Worm (Caenorhabditis elegans) whole organism, L2 larva: ENCODE measurements around the gene cic-1.

Source experiments
- C34F6.9 ChIP-seq: fragments of 150-350 bp; optimal IDR thresholded peaks from 2 replicates; lab custom pipeline; 2014; ENCODE audit warnings: missing biosample characterization, missing genetic modification characterization
- F13H6.1 ChIP-seq: sonication (generic microtip); optimal IDR thresholded peaks from 2 replicates; lab custom pipeline; 2016; ENCODE audit warnings: missing genetic modification characterization, missing compliant biosample characterization
- R02D3.7 ChIP-seq: fragments of 150-350 bp; optimal IDR thresholded peaks from 2 replicates; lab custom pipeline; 2014; ENCODE audit warnings: missing biosample characterization, missing genetic modification characterization
- Y55F3AM.14 ChIP-seq: fragments of 200-800 bp; sonication (Bioruptor generic); optimal IDR thresholded peaks from 2 replicates; lab custom pipeline; 2018; ENCODE audit warnings: mild to moderate bottlenecking, missing genetic modification characterization, missing compliant biosample characterization
- ZK546.5 ChIP-seq: sonication (generic microtip); optimal IDR thresholded peaks from 2 replicates; lab custom pipeline; 2017; ENCODE audit warnings: missing biosample characterization, missing genetic modification characterization
- alr-1 ChIP-seq: fragments of 150-350 bp; optimal IDR thresholded peaks from 2 replicates; lab custom pipeline; 2014; ENCODE audit warnings: missing biosample characterization, missing genetic modification characterization
- aly-2 ChIP-seq: fragments of 150-350 bp; optimal IDR thresholded peaks from 2 replicates; lab custom pipeline; 2014; ENCODE audit warnings: missing biosample characterization, missing genetic modification characterization
- ama-1 ChIP-seq: fragments of 150-350 bp; optimal IDR thresholded peaks from 2 replicates; lab custom pipeline; 2018; ENCODE audit warnings: inconsistent platforms
- blmp-1 ChIP-seq: sonication (generic microtip); optimal IDR thresholded peaks from 2 replicates; lab custom pipeline; 2017; ENCODE audit warnings: missing genetic modification characterization, mild to moderate bottlenecking, missing compliant biosample characterization, antibody characterized with exemption, moderate library complexity; ENCODE audit not compliant: insufficient read depth
- ceh-16 ChIP-seq: fragments of 150-350 bp; optimal IDR thresholded peaks from 2 replicates; lab custom pipeline; 2014; ENCODE audit warnings: missing biosample characterization, missing genetic modification characterization
- ceh-82 ChIP-seq: fragments of 150-350 bp; optimal IDR thresholded peaks from 2 replicates; lab custom pipeline; 2014; ENCODE audit warnings: missing biosample characterization, missing genetic modification characterization
- crh-2 ChIP-seq: sonication (generic microtip); optimal IDR thresholded peaks from 2 replicates; lab custom pipeline; 2017; ENCODE audit warnings: missing biosample characterization, missing genetic modification characterization
- dmd-4 ChIP-seq: sonication (generic microtip); optimal IDR thresholded peaks from 2 replicates; lab custom pipeline; 2017; ENCODE audit warnings: missing biosample characterization, missing genetic modification characterization
- egl-27 ChIP-seq: sonication (generic microtip); optimal IDR thresholded peaks from 3 replicates; lab custom pipeline; 2017; ENCODE audit warnings: missing biosample characterization, missing genetic modification reagents, missing genetic modification characterization
- elt-1 ChIP-seq: fragments of 150-350 bp; optimal IDR thresholded peaks from 2 replicates; lab custom pipeline; 2014; ENCODE audit warnings: missing biosample characterization, missing genetic modification characterization
- elt-3 ChIP-seq: sonication (generic microtip); optimal IDR thresholded peaks from 2 replicates; lab custom pipeline; 2017; ENCODE audit warnings: missing biosample characterization, missing genetic modification characterization
- fos-1 ChIP-seq: fragments of 150-350 bp; optimal IDR thresholded peaks from 2 replicates; lab custom pipeline; 2014; ENCODE audit warnings: missing biosample characterization, missing genetic modification characterization
- gmeb-1 ChIP-seq: fragments of 150-350 bp; optimal IDR thresholded peaks from 2 replicates; lab custom pipeline; 2014; ENCODE audit warnings: missing biosample characterization, missing genetic modification characterization
- lin-11 ChIP-seq: fragments of 150-350 bp; sonication (generic microtip); optimal IDR thresholded peaks from 2 replicates; lab custom pipeline; 2014; ENCODE audit warnings: missing biosample characterization, missing genetic modification characterization, inconsistent platforms, mixed read lengths
- lin-13 ChIP-seq: fragments of 150-350 bp; optimal IDR thresholded peaks from 2 replicates; lab custom pipeline; 2014; ENCODE audit warnings: missing biosample characterization, missing genetic modification reagents, missing genetic modification characterization
- lin-39 ChIP-seq: fragments of 150-350 bp; optimal IDR thresholded peaks from 2 replicates; lab custom pipeline; 2014; ENCODE audit warnings: missing biosample characterization, missing genetic modification reagents, missing genetic modification characterization
- lsy-2 ChIP-seq, 2 experiments: fragments of 150-350 bp in 1 of 2; sonication (generic microtip) in 1 of 2; optimal IDR thresholded peaks; 2 replicates each; lab custom pipeline; 2014 to 2017; ENCODE audit warnings: missing biosample characterization in 2 of 2, missing genetic modification characterization in 2 of 2
- mab-5 ChIP-seq: fragments of 150-350 bp; optimal IDR thresholded peaks from 2 replicates; lab custom pipeline; 2014; ENCODE audit warnings: missing biosample characterization, missing genetic modification characterization
- mbf-1 ChIP-seq: sonication (generic microtip); optimal IDR thresholded peaks from 2 replicates; lab custom pipeline; 2017; ENCODE audit warnings: missing biosample characterization, missing genetic modification characterization
- mdl-1 ChIP-seq, 2 experiments: fragments of 150-350 bp in 1 of 2; sonication (generic microtip) in 1 of 2; optimal IDR thresholded peaks; 2 replicates each; lab custom pipeline; 2017; ENCODE audit warnings: missing biosample characterization in 2 of 2, missing genetic modification characterization in 2 of 2
- nhr-10 ChIP-seq: sonication (generic microtip); optimal IDR thresholded peaks from 2 replicates; lab custom pipeline; 2017; ENCODE audit warnings: missing biosample characterization, missing genetic modification characterization
- nhr-11 ChIP-seq: fragments of 150-350 bp; optimal IDR thresholded peaks from 2 replicates; lab custom pipeline; 2014; ENCODE audit warnings: missing biosample characterization, missing genetic modification characterization
- nhr-12 ChIP-seq: fragments of 150-350 bp; optimal IDR thresholded peaks from 2 replicates; lab custom pipeline; 2014; ENCODE audit warnings: missing biosample characterization, missing genetic modification characterization
- nhr-129 ChIP-seq: fragments of 150-350 bp; optimal IDR thresholded peaks from 2 replicates; lab custom pipeline; 2014; ENCODE audit warnings: missing biosample characterization, missing genetic modification characterization
- nhr-21 ChIP-seq: fragments of 150-350 bp; optimal IDR thresholded peaks from 2 replicates; lab custom pipeline; 2014; ENCODE audit warnings: missing biosample characterization, missing genetic modification characterization
- nhr-23 ChIP-seq: fragments of 150-350 bp; optimal IDR thresholded peaks from 2 replicates; lab custom pipeline; 2014; ENCODE audit warnings: missing biosample characterization, missing genetic modification reagents, missing genetic modification characterization
- nhr-237 ChIP-seq: fragments of 150-350 bp; optimal IDR thresholded peaks from 2 replicates; lab custom pipeline; 2014; ENCODE audit warnings: missing biosample characterization, missing genetic modification characterization
- nhr-25 ChIP-seq: fragments of 150-350 bp; sonication (generic microtip); optimal IDR thresholded peaks from 3 replicates; lab custom pipeline; 2014; ENCODE audit warnings: missing biosample characterization, missing genetic modification characterization
- nhr-6 ChIP-seq: fragments of 150-350 bp; optimal IDR thresholded peaks from 2 replicates; lab custom pipeline; 2014; ENCODE audit warnings: missing biosample characterization, missing genetic modification characterization
- nhr-77 ChIP-seq: fragments of 150-350 bp; optimal IDR thresholded peaks from 2 replicates; lab custom pipeline; 2014; ENCODE audit warnings: missing biosample characterization, missing genetic modification characterization
- peb-1 ChIP-seq: fragments of 150-350 bp; optimal IDR thresholded peaks from 2 replicates; lab custom pipeline; 2014; ENCODE audit warnings: missing biosample characterization, missing genetic modification characterization
- sem-4 ChIP-seq: fragments of 150-350 bp; optimal IDR thresholded peaks from 2 replicates; lab custom pipeline; 2014; ENCODE audit warnings: missing biosample characterization, missing genetic modification reagents, missing genetic modification characterization
- skn-1 ChIP-seq: sonication (generic microtip); optimal IDR thresholded peaks from 2 replicates; lab custom pipeline; 2017; ENCODE audit warnings: missing biosample characterization, missing genetic modification characterization
- sma-3 ChIP-seq: sonication (generic microtip); optimal IDR thresholded peaks from 2 replicates; lab custom pipeline; 2016; ENCODE audit warnings: missing genetic modification reagents, missing genetic modification characterization, missing compliant biosample characterization
- sma-9 ChIP-seq, 2 experiments: fragments of 150-350 bp in 1 of 2; sonication (generic microtip) in 1 of 2; optimal IDR thresholded peaks; 2 replicates each; lab custom pipeline; 2014 to 2016; ENCODE audit warnings: missing genetic modification characterization in 2 of 2, mild to moderate bottlenecking in 1 of 2, missing biosample characterization in 1 of 2, missing compliant biosample characterization in 1 of 2, missing genetic modification reagents in 1 of 2, moderate library complexity in 1 of 2
- snpc-4 ChIP-seq: fragments of 150-350 bp; optimal IDR thresholded peaks from 2 replicates; lab custom pipeline; 2014; ENCODE audit warnings: missing biosample characterization, missing genetic modification characterization
- unc-39 ChIP-seq: fragments of 150-350 bp; optimal IDR thresholded peaks from 2 replicates; lab custom pipeline; 2014; ENCODE audit warnings: missing biosample characterization, missing genetic modification characterization
- unc-55 ChIP-seq: fragments of 150-350 bp; sonication (generic microtip); optimal IDR thresholded peaks from 3 replicates; lab custom pipeline; 2014; ENCODE audit warnings: missing biosample characterization, missing genetic modification reagents, missing genetic modification characterization
- unc-62 ChIP-seq: fragments of 150-350 bp; optimal IDR thresholded peaks from 2 replicates; lab custom pipeline; 2014; ENCODE audit warnings: missing biosample characterization, missing genetic modification reagents, missing genetic modification characterization
- zag-1 ChIP-seq: fragments of 150-350 bp; optimal IDR thresholded peaks from 2 replicates; lab custom pipeline; 2014; ENCODE audit warnings: missing biosample characterization, missing genetic modification characterization
- ztf-1 ChIP-seq: fragments of 200-800 bp; sonication (Bioruptor generic); conservative IDR thresholded peaks from 2 replicates; pipeline ENCODE4 v1.3.6; 2022; ENCODE audit warnings: missing genetic modification characterization, missing compliant biosample characterization
- ztf-11 ChIP-seq: sonication (generic microtip); optimal IDR thresholded peaks from 2 replicates; lab custom pipeline; 2017; ENCODE audit warnings: missing biosample characterization, missing genetic modification characterization
- ztf-4 ChIP-seq: fragments of 150-350 bp; optimal IDR thresholded peaks from 2 replicates; lab custom pipeline; 2014; ENCODE audit warnings: missing biosample characterization, missing genetic modification characterization

cic-1 gene

ce11 chrIII:2375918-2376317 lies 25.1 kb downstream of the cic-1 start, which contains the start of gene H14E04.2:
Gene H14E04.2 (plus strand): TSS chrIII:2376193.
- TF ChIP-seq blmp-1 (tag; lab: Kevin White, UChicago) (peak; percentile 47), sma-3 (GFP tag; lab: Kevin White, UChicago) (peak; percentile 84), nhr-11 (tag; lab: Kevin White, UChicago) (no peak), nhr-23 (tag; lab: Kevin White, UChicago) (no peak), sem-4 (tag; lab: Kevin White, UChicago) (peak; percentile 74), nhr-12 (no peak), crh-2 (tag; lab: Kevin White, UChicago) (peak; percentile 87), nhr-237 (tag; lab: Kevin White, UChicago) (no peak), gmeb-1 (tag; lab: Kevin White, UChicago) (peak; percentile 93), ZK546.5 (tag; lab: Kevin White, UChicago) (no peak), lin-39 (tag; lab: Kevin White, UChicago) (no peak), zag-1 (tag; lab: Kevin White, UChicago) (peak; percentile 5), nhr-25 (tag; lab: Kevin White, UChicago) (peak; percentile 50), nhr-6 (tag; lab: Kevin White, UChicago) (peak; percentile 56), Y55F3AM.14 (GFP tag; lab: Kevin White, UChicago) (no peak), ztf-1 (no peak), mdl-1 (tag; optimal IDR thresholded peaks at IDR 0.05; lab: Kevin White, UChicago) (no peak), nhr-129 (tag; lab: Kevin White, UChicago) (peak; percentile 72), ztf-4 (tag; lab: Kevin White, UChicago) (peak; percentile 17), egl-27 (tag; lab: Kevin White, UChicago) (no peak), unc-39 (no peak), lin-11 (tag; lab: Kevin White, UChicago) (peak; percentile 55), R02D3.7 (tag; lab: Kevin White, UChicago) (peak; percentile 25), aly-2 (tag; lab: Kevin White, UChicago) (no peak), peb-1 (tag; lab: Kevin White, UChicago) (no peak), C34F6.9 (tag; lab: Kevin White, UChicago) (peak; percentile 86), dmd-4 (tag; lab: Kevin White, UChicago) (no peak), unc-55 (GFP tag; lab: Kevin White, UChicago) (peak; percentile 87), F13H6.1 (peak; percentile 66), skn-1 (tag; lab: Kevin White, UChicago) (no peak), ama-1 (lab: Kevin White, UChicago) (peak; percentile 13), sma-9 (GFP tag; optimal IDR thresholded peaks at IDR 0.05; lab: Kevin White, UChicago) (no peak), sma-9 (tag; optimal IDR thresholded peaks at IDR 0.05; lab: Kevin White, UChicago) (no peak), lsy-2 (tag; optimal IDR thresholded peaks at IDR 0.05; lab: Kevin White, UChicago) (peak; percentile 80 to 87), nhr-10 (tag; lab: Kevin White, UChicago) (no peak), nhr-77 (tag; lab: Kevin White, UChicago) (no peak), mbf-1 (tag; lab: Kevin White, UChicago) (no peak), nhr-21 (tag; lab: Kevin White, UChicago) (peak; percentile 82), mab-5 (tag; lab: Kevin White, UChicago) (peak; percentile 34), lin-13 (GFP tag; lab: Kevin White, UChicago) (peak; percentile 82), ceh-82 (tag; lab: Kevin White, UChicago) (no peak), elt-3 (no peak), ceh-16 (tag; lab: Kevin White, UChicago) (peak; percentile 74), fos-1 (tag; lab: Kevin White, UChicago) (peak; percentile 46), ztf-11 (tag; lab: Kevin White, UChicago) (no peak), elt-1 (tag; lab: Kevin White, UChicago) (no peak), unc-62 (GFP tag; lab: Kevin White, UChicago) (no peak), snpc-4 (tag; lab: Kevin White, UChicago) (peak; percentile 63), alr-1 (tag; lab: Kevin White, UChicago) (no peak)
